Worm (Caenorhabditis elegans): ENCODE data around the gene F14D7.14.

F14D7.14 gene

DNA sequence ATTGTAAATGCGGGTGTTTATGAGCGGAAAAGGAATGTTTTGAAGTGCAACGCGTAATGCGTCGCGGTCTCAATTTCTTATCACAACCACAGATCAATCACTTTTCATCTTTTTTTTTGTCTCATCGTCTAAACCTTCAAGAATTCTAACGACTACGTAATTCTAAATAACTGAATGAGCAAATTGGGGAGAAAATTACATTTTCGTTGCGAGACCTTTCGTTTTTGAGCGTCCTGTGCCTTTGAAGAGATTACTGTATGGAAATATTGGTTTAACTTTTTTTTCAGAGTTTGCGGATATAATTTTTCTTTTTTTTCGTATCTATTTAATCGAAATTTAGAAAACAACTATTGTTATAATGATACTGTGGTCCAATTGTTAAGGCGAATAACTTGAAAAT is 40.8 kb downstream of the F14D7.14 start:
- TF ChIP-seq ceh-82 (tag; optimal IDR thresholded peaks at IDR 0.05) (no peak), ama-1 (optimal IDR thresholded peaks at IDR 0.05) (no peak), ztf-11 (tag; optimal IDR thresholded peaks at IDR 0.05) (no peak), nfya-1 (tag; optimal IDR thresholded peaks at IDR 0.05; ENCODE audit: insufficient read depth) (no peak), unc-62 (GFP tag; optimal IDR thresholded peaks at IDR 0.05) (no peak), snpc-4 (tag; optimal IDR thresholded peaks at IDR 0.05) (no peak)

DNA sequence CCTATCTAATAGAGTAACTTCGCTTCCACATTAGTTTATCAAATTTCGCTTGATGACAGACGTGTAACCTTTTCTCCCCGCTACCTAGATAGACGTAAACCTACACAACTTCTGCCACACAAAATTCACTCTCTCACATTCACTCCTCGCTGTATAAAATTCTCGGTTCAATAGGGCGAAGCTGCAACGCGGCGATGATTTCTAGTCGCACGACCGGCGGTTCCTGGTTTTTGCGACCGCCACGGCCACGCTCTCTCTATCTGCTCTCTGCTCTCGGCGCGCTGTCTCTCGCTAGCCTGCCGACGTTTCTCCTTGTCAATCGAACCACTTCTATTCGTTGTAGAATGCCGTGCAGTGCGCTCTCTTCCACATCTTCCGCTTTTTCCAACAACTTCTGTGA is 41.2 kb downstream of the F14D7.14 start:
- peak; percentile 86 for TF ChIP-seq nhr-25 (tag; optimal IDR thresholded peaks at IDR 0.05)
- TF ChIP-seq pha-4 (tag; optimal IDR thresholded peaks at IDR 0.05): peak; percentile 68
- no peak for TF ChIP-seq elt-1 (tag; optimal IDR thresholded peaks at IDR 0.05)
- TF ChIP-seq lin-39 (tag; optimal IDR thresholded peaks at IDR 0.05): peak; percentile 94
- TF ChIP-seq nfya-1 (tag; optimal IDR thresholded peaks at IDR 0.05; ENCODE audit: insufficient read depth): peak; percentile 87
- TF ChIP-seq skn-1 (tag; optimal IDR thresholded peaks at IDR 0.05): peak; percentile 64
- TF ChIP-seq eor-1 (tag; optimal IDR thresholded peaks at IDR 0.05): no peak
- TF ChIP-seq nhr-28 (tag; optimal IDR thresholded peaks at IDR 0.05): no peak
- no peak for TF ChIP-seq egl-5 (tag; optimal IDR thresholded peaks at IDR 0.05)
- peak; percentile 82 for TF ChIP-seq elt-2 (tag; optimal IDR thresholded peaks at IDR 0.05)
- no peak for TF ChIP-seq fkh-2 (tag; optimal IDR thresholded peaks at IDR 0.05)
- TF ChIP-seq elt-3 (tag; optimal IDR thresholded peaks at IDR 0.05): peak in 1 of 3 experiments; percentile 11
- no peak for TF ChIP-seq R02D3.7 (tag; optimal IDR thresholded peaks at IDR 0.05)
- TF ChIP-seq hmg-11 (tag; optimal IDR thresholded peaks at IDR 0.05): peak; percentile 92
- no peak for TF ChIP-seq ZK546.5 (tag; optimal IDR thresholded peaks at IDR 0.05)
- peak; percentile 60 for TF ChIP-seq jun-1 (tag; optimal IDR thresholded peaks at IDR 0.05)
- TF ChIP-seq pqm-1 (tag; optimal IDR thresholded peaks at IDR 0.05): peak; percentile 26
- TF ChIP-seq ceh-82 (tag; optimal IDR thresholded peaks at IDR 0.05): no peak
- peak; percentile 50 for TF ChIP-seq ama-1 (optimal IDR thresholded peaks at IDR 0.05)
- no peak for TF ChIP-seq ztf-4 (tag; optimal IDR thresholded peaks at IDR 0.05)
- no peak for TF ChIP-seq ceh-28 (tag; optimal IDR thresholded peaks at IDR 0.05)
- peak; percentile 89 for TF ChIP-seq snpc-4 (tag; optimal IDR thresholded peaks at IDR 0.05)
- TF ChIP-seq fkh-10 (GFP tag; optimal IDR thresholded peaks at IDR 0.05): peak; percentile 10
- peak; percentile 96 for TF ChIP-seq lin-15B (tag; optimal IDR thresholded peaks at IDR 0.05)
- TF ChIP-seq ceh-16 (tag; optimal IDR thresholded peaks at IDR 0.05): peak; percentile 25
- TF ChIP-seq unc-39 (tag; optimal IDR thresholded peaks at IDR 0.05): no peak
- peak; percentile 19 for TF ChIP-seq tbx-2 (tag; optimal IDR thresholded peaks at IDR 0.05)
- peak; percentile 76 for TF ChIP-seq lsy-12 (tag; optimal IDR thresholded peaks at IDR 0.05)
- no peak for TF ChIP-seq ztf-11 (tag; optimal IDR thresholded peaks at IDR 0.05)
- peak; percentile 46 for TF ChIP-seq nhr-43 (tag; optimal IDR thresholded peaks at IDR 0.05; ENCODE audit: poor library complexity, severe bottlenecking)
- peak; percentile 74 for TF ChIP-seq nhr-23 (tag; optimal IDR thresholded peaks at IDR 0.05)

DNA sequence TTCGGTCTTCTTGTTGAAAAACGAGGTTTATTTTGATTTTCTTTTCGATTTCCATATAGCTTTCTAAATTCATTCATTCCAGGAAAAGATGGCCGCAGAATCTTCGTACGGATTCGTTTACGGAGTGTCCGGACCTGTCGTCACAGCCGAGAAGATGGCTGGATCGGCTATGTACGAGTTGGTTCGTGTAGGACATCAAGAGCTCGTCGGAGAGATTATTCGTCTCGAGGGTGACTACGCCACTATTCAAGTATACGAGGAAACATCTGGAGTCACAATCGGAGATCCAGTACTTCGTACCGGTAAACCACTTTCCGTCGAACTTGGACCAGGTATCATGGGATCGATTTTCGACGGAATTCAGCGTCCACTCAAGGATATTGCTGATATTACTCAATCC is 41.9 kb downstream of the F14D7.14 start, which contains the start of gene vha-13:
Gene vha-13, plus strand, starts transcription at position 81 of the 400 bp plus-strand sequence.
- TF ChIP-seq pha-4 (tag; optimal IDR thresholded peaks at IDR 0.05) (no peak), fos-1 (tag; optimal IDR thresholded peaks at IDR 0.05) (no peak), nhr-67 (tag; optimal IDR thresholded peaks at IDR 0.05) (no peak), sea-2 (GFP tag; optimal IDR thresholded peaks at IDR 0.05) (no peak), nhr-23 (tag; optimal IDR thresholded peaks at IDR 0.05) (no peak), lsy-12 (tag; optimal IDR thresholded peaks at IDR 0.05) (no peak), daf-12 (tag; optimal IDR thresholded peaks at IDR 0.05) (no peak), ztf-4 (tag; optimal IDR thresholded peaks at IDR 0.05) (no peak), nhr-25 (tag; optimal IDR thresholded peaks at IDR 0.05) (no peak), eor-1 (tag; optimal IDR thresholded peaks at IDR 0.05) (no peak), fkh-10 (GFP tag; optimal IDR thresholded peaks at IDR 0.05) (no peak), jun-1 (tag; optimal IDR thresholded peaks at IDR 0.05) (no peak), nhr-237 (tag; optimal IDR thresholded peaks at IDR 0.05) (no peak), nfya-1 (tag; optimal IDR thresholded peaks at IDR 0.05; ENCODE audit: insufficient read depth) (no peak), nhr-76 (tag; optimal IDR thresholded peaks at IDR 0.05) (no peak), elt-2 (tag; optimal IDR thresholded peaks at IDR 0.05) (no peak), egl-5 (tag; optimal IDR thresholded peaks at IDR 0.05) (no peak), snpc-4 (tag; optimal IDR thresholded peaks at IDR 0.05) (no peak), ZK546.5 (tag; optimal IDR thresholded peaks at IDR 0.05) (no peak), tbx-2 (tag; optimal IDR thresholded peaks at IDR 0.05) (no peak)
